Worm (Caenorhabditis elegans): ENCODE data around the gene cyp-13A8.

The cyp-13A8 gene

ce11 chrII:9807519-9807972, at the start of gene cyp-13A8:
Gene cyp-13A8, minus strand, starts transcription at chrII:9807569.
- TF ChIP-seq fos-1 (tag; optimal IDR thresholded peaks at IDR 0.05) (no peak), unc-39 (tag; optimal IDR thresholded peaks at IDR 0.05) (no peak), ztf-11 (tag; optimal IDR thresholded peaks at IDR 0.05) (no peak), lin-39 (tag; optimal IDR thresholded peaks at IDR 0.05) (no peak), daf-12 (tag; optimal IDR thresholded peaks at IDR 0.05) (no peak), zag-1 (tag; optimal IDR thresholded peaks at IDR 0.05) (no peak), elt-3 (tag; optimal IDR thresholded peaks at IDR 0.05) (peak in 1 of 3 experiments; percentile 14), pqm-1 (tag; optimal IDR thresholded peaks at IDR 0.05) (peak; percentile 89), elt-2 (tag; optimal IDR thresholded peaks at IDR 0.05) (peak; percentile 74)

DNA sequence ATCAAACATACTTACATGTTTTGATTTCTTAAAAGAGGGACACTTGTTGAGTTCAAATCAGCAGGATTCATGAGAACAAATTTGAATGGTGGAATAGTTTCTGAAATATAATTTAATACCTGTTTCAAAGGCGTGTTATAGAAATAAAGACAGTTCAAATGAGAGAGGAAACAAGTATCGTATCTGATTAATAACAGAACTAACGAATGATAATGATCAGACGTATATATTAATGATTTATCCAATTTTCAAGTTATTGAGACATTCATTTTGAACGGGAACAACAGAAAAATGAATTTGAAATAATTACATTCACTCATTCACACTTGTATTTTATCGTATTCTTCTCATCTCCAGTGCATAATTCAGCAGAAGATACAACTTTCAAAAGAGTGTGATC, 48.3 kb upstream of the cyp-13A8 start, which contains the start of gene chil-4:
TSS of gene chil-4 (minus strand) at position 101 of the 400 bp plus-strand sequence.
- TF ChIP-seq egl-5 (tag; optimal IDR thresholded peaks at IDR 0.05) (no peak), ama-1 (optimal IDR thresholded peaks at IDR 0.05) (no peak), nhr-237 (tag; optimal IDR thresholded peaks at IDR 0.05) (no peak), ceh-82 (tag; optimal IDR thresholded peaks at IDR 0.05) (no peak), nhr-23 (tag; optimal IDR thresholded peaks at IDR 0.05) (no peak), nhr-12 (tag; optimal IDR thresholded peaks at IDR 0.05) (no peak), fos-1 (tag; optimal IDR thresholded peaks at IDR 0.05) (no peak), ztf-4 (tag; optimal IDR thresholded peaks at IDR 0.05) (no peak), nhr-11 (tag; optimal IDR thresholded peaks at IDR 0.05) (no peak), unc-39 (tag; optimal IDR thresholded peaks at IDR 0.05) (no peak), elt-1 (tag; optimal IDR thresholded peaks at IDR 0.05) (no peak), lsy-12 (tag; optimal IDR thresholded peaks at IDR 0.05) (no peak), mml-1 (tag; optimal IDR thresholded peaks at IDR 0.05) (no peak), mdl-1 (tag; optimal IDR thresholded peaks at IDR 0.05) (no peak)

ce11 chrII:9850945-9851344, 43.6 kb upstream of the cyp-13A8 start, which contains the start of gene ZK938.10:
Gene ZK938.10, minus strand, starts transcription at chrII:9851045.
- TF ChIP-seq fkh-10 (GFP tag; optimal IDR thresholded peaks at IDR 0.05) (no peak), nhr-28 (tag; optimal IDR thresholded peaks at IDR 0.05) (no peak), lin-39 (tag; optimal IDR thresholded peaks at IDR 0.05) (no peak), nhr-12 (tag; optimal IDR thresholded peaks at IDR 0.05) (no peak), sea-2 (GFP tag; optimal IDR thresholded peaks at IDR 0.05) (no peak), ceh-16 (tag; optimal IDR thresholded peaks at IDR 0.05) (no peak), lin-15B (tag; optimal IDR thresholded peaks at IDR 0.05) (no peak), nfya-1 (tag; optimal IDR thresholded peaks at IDR 0.05; ENCODE audit: insufficient read depth) (no peak), ceh-82 (tag; optimal IDR thresholded peaks at IDR 0.05) (no peak), elt-1 (tag; optimal IDR thresholded peaks at IDR 0.05) (no peak), unc-62 (GFP tag; optimal IDR thresholded peaks at IDR 0.05) (no peak), ztf-11 (tag; optimal IDR thresholded peaks at IDR 0.05) (no peak), skn-1 (tag; optimal IDR thresholded peaks at IDR 0.05) (no peak), ZK546.5 (tag; optimal IDR thresholded peaks at IDR 0.05) (no peak), fos-1 (tag; optimal IDR thresholded peaks at IDR 0.05) (no peak), egl-27 (tag; optimal IDR thresholded peaks at IDR 0.05) (no peak), pqm-1 (tag; optimal IDR thresholded peaks at IDR 0.05) (no peak), nhr-23 (tag; optimal IDR thresholded peaks at IDR 0.05) (no peak), nhr-25 (tag; optimal IDR thresholded peaks at IDR 0.05) (no peak)

DNA sequence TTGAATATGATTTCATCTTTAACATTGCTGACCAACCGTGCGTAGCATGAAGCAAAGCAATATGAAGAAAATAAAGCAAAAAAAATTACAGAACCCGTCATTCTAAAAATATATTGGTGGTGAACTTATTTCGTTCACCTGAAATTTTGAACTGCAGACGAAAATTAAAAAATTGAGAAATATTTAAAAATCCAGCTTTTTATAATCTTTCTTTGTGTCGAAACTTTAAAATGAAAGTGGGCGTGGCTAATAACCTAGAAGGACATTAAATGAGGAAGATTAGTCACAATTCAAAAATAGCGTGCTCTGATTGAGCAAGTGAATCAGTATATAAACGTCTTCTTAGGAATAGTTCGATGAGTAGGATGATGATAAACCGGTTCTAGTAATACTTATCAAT, 42.1 kb upstream of the cyp-13A8 start, which contains the start of gene old-2:
TSS of gene old-2 (minus strand) at position 101 of the 400 bp plus-strand sequence.
- TF ChIP-seq ZK546.5 (tag; optimal IDR thresholded peaks at IDR 0.05) (no peak), fkh-10 (GFP tag; optimal IDR thresholded peaks at IDR 0.05) (no peak), nhr-76 (tag; optimal IDR thresholded peaks at IDR 0.05) (no peak), egl-5 (tag; optimal IDR thresholded peaks at IDR 0.05) (no peak), lsy-12 (tag; optimal IDR thresholded peaks at IDR 0.05) (no peak), lin-39 (tag; optimal IDR thresholded peaks at IDR 0.05) (no peak), nhr-23 (tag; optimal IDR thresholded peaks at IDR 0.05) (no peak), R02D3.7 (tag; optimal IDR thresholded peaks at IDR 0.05) (no peak), ztf-4 (tag; optimal IDR thresholded peaks at IDR 0.05) (no peak), nhr-12 (tag; optimal IDR thresholded peaks at IDR 0.05) (no peak), eor-1 (tag; optimal IDR thresholded peaks at IDR 0.05) (no peak), elt-1 (tag; optimal IDR thresholded peaks at IDR 0.05) (no peak), mml-1 (tag; optimal IDR thresholded peaks at IDR 0.05) (no peak), pqm-1 (tag; optimal IDR thresholded peaks at IDR 0.05) (no peak), ztf-11 (tag; optimal IDR thresholded peaks at IDR 0.05) (no peak)
